Fruit fly (Drosophila melanogaster) whole organism, embryonic: ENCODE measurements around the gene CG11550.

Experiments used
- Adf1 ChIP-seq: fragments of 200-800 bp; sonication (Bioruptor generic); IDR thresholded peaks from 2 replicates; pipeline ENCODE4 v1.3.6; 2022; ENCODE audit warnings: missing biosample characterization, missing genetic modification characterization
- CG10147 ChIP-seq: fragments of 200-800 bp; sonication (Bioruptor generic); optimal IDR thresholded peaks from 2 replicates; lab custom pipeline; 2019; ENCODE audit warnings: missing biosample characterization, mild to moderate bottlenecking, missing genetic modification characterization, moderate library complexity
- CG10543 ChIP-seq: fragments of 200-800 bp; sonication (Bioruptor generic); optimal IDR thresholded peaks from 3 replicates; lab custom pipeline; 2017; ENCODE audit warnings: missing biosample characterization, mild to moderate bottlenecking, missing genetic modification characterization, moderate library complexity
- CG13624 ChIP-seq: fragments of 200-800 bp; sonication (Bioruptor generic); optimal IDR thresholded peaks from 2 replicates; lab custom pipeline; 2016; ENCODE audit warnings: missing biosample characterization, missing genetic modification characterization
- CG1602 ChIP-seq: fragments of 200-800 bp; sonication (Bioruptor generic); optimal IDR thresholded peaks from 3 replicates; lab custom pipeline; 2016; ENCODE audit warnings: missing biosample characterization, missing genetic modification characterization
- CG17385 ChIP-seq: fragments of 200-800 bp; sonication (Bioruptor generic); optimal IDR thresholded peaks from 3 replicates; lab custom pipeline; 2018; ENCODE audit warnings: missing biosample characterization, mild to moderate bottlenecking, missing genetic modification characterization
- CG18599 ChIP-seq: fragments of 200-800 bp; sonication (Bioruptor generic); optimal IDR thresholded peaks from 3 replicates; lab custom pipeline; 2017; ENCODE audit warnings: missing biosample characterization, missing genetic modification characterization, mild to moderate bottlenecking, moderate library complexity, missing genetic modification reagents
- CG2678 ChIP-seq: fragments of 200-800 bp; sonication (Bioruptor generic); optimal IDR thresholded peaks from 3 replicates; lab custom pipeline; 2019; ENCODE audit warnings: missing biosample characterization, mild to moderate bottlenecking, missing genetic modification characterization, moderate library complexity
- CG30403 ChIP-seq: fragments of 200-800 bp; sonication (Bioruptor generic); optimal IDR thresholded peaks from 3 replicates; lab custom pipeline; 2016; ENCODE audit warnings: missing biosample characterization, missing genetic modification characterization
- CG31365 ChIP-seq: fragments of 200-800 bp; sonication (Bioruptor generic); optimal IDR thresholded peaks from 2 replicates; lab custom pipeline; 2018; ENCODE audit warnings: missing biosample characterization, mild to moderate bottlenecking, missing genetic modification characterization
- CG33557 ChIP-seq: fragments of 200-800 bp; sonication (Bioruptor generic); optimal IDR thresholded peaks from 2 replicates; lab custom pipeline; 2019; ENCODE audit warnings: missing biosample characterization, mild to moderate bottlenecking, missing genetic modification characterization, moderate library complexity
- CG3838 ChIP-seq: fragments of 200-800 bp; sonication (Bioruptor generic); optimal IDR thresholded peaks from 3 replicates; lab custom pipeline; 2016; ENCODE audit warnings: missing biosample characterization, missing genetic modification characterization
- CG4360 ChIP-seq: fragments of 200-800 bp; sonication (Bioruptor generic); IDR thresholded peaks from 2 replicates; pipeline ENCODE4 v1.3.6; 2022; ENCODE audit warnings: missing biosample characterization, missing genetic modification characterization
- CG5245 ChIP-seq: fragments of 200-800 bp; sonication (Bioruptor generic); optimal IDR thresholded peaks from 3 replicates; lab custom pipeline; 2016; ENCODE audit warnings: missing biosample characterization, missing genetic modification characterization
- CG7556 ChIP-seq: fragments of 200-800 bp; sonication (Bioruptor generic); optimal IDR thresholded peaks from 2 replicates; lab custom pipeline; 2017; ENCODE audit warnings: missing biosample characterization, mild to moderate bottlenecking, missing genetic modification characterization
- CG9797 ChIP-seq: fragments of 200-800 bp; sonication (Bioruptor generic); optimal IDR thresholded peaks from 3 replicates; lab custom pipeline; 2018; ENCODE audit warnings: missing biosample characterization, mild to moderate bottlenecking, missing genetic modification characterization
- CG9876 ChIP-seq: fragments of 200-800 bp; sonication (Bioruptor generic); optimal IDR thresholded peaks from 2 replicates; lab custom pipeline; 2016; ENCODE audit warnings: missing biosample characterization, missing genetic modification characterization
- CrebB ChIP-seq: fragments of 200-800 bp; sonication (Bioruptor generic); optimal IDR thresholded peaks from 3 replicates; lab custom pipeline; 2018; ENCODE audit warnings: missing biosample characterization, mild to moderate bottlenecking, missing genetic modification characterization
- Fer1 ChIP-seq: fragments of 200-800 bp; sonication (Bioruptor generic); optimal IDR thresholded peaks from 2 replicates; lab custom pipeline; 2017; ENCODE audit warnings: missing biosample characterization, mild to moderate bottlenecking, missing genetic modification characterization
- HLH3B ChIP-seq: fragments of 200-800 bp; sonication (Bioruptor generic); IDR thresholded peaks from 2 replicates; pipeline ENCODE4 v1.3.6; 2022; ENCODE audit warnings: missing biosample characterization, missing genetic modification characterization
- Poxn ChIP-seq: fragments of 200-800 bp; sonication (Bioruptor generic); IDR thresholded peaks from 2 replicates; pipeline ENCODE4 v1.3.6; 2022; ENCODE audit warnings: missing biosample characterization, missing genetic modification characterization
- Sox100B ChIP-seq: fragments of 200-800 bp; sonication (Bioruptor generic); optimal IDR thresholded peaks from 3 replicates; lab custom pipeline; 2018; ENCODE audit warnings: missing biosample characterization, mild to moderate bottlenecking, missing genetic modification characterization
- Tbp ChIP-seq: fragments of >200 bp; optimal IDR thresholded peaks from 2 replicates; lab custom pipeline; 2018; ENCODE audit warnings: missing biosample characterization, missing genetic modification characterization
- Trl ChIP-seq, 3 experiments: fragments of >200 bp in 2 of 3; fragments of 200-800 bp in 1 of 3; sonication (Bioruptor generic) in 1 of 3; optimal IDR thresholded peaks; 2 replicates in 1 of 3; 3 replicates in 2 of 3; lab custom pipeline; 2016 to 2017; ENCODE audit warnings: missing biosample characterization in 1 of 3, missing genetic modification characterization in 1 of 3
- al ChIP-seq: fragments of 200-800 bp; sonication (Bioruptor generic); IDR thresholded peaks from 2 replicates; pipeline ENCODE4 v1.3.6; 2022; ENCODE audit warnings: missing biosample characterization, missing genetic modification characterization
- cato ChIP-seq: fragments of 200-800 bp; sonication (Bioruptor generic); optimal IDR thresholded peaks from 2 replicates; lab custom pipeline; 2016; ENCODE audit warnings: missing biosample characterization, missing genetic modification characterization, borderline replicate concordance
- cg ChIP-seq: fragments of 200-800 bp; sonication (Bioruptor generic); optimal IDR thresholded peaks from 3 replicates; lab custom pipeline; 2019; ENCODE audit warnings: missing biosample characterization, mild to moderate bottlenecking, missing genetic modification characterization, moderate library complexity
- disco-r ChIP-seq: fragments of 200-800 bp; sonication (Bioruptor generic); optimal IDR thresholded peaks from 2 replicates; lab custom pipeline; 2016; ENCODE audit warnings: missing biosample characterization, missing genetic modification characterization
- gcm ChIP-seq: fragments of 200-800 bp; sonication (Bioruptor generic); optimal IDR thresholded peaks from 2 replicates; lab custom pipeline; 2019; ENCODE audit warnings: missing biosample characterization, mild to moderate bottlenecking, missing genetic modification characterization, moderate library complexity
- hkb ChIP-seq, 2 experiments: fragments of 200-800 bp in 1 of 2; fragments of >200 bp in 1 of 2; sonication (Bioruptor generic) in 1 of 2; IDR thresholded peaks in 1 of 2; optimal IDR thresholded peaks in 1 of 2; 2 replicates each; pipeline versions ENCODE4 v1.3.6 to Lab custom; 2017 to 2022; ENCODE audit warnings: missing biosample characterization in 1 of 2, missing genetic modification characterization in 1 of 2
- insv ChIP-seq, 2 experiments: fragments of 200-800 bp; sonication (Bioruptor generic); optimal IDR thresholded peaks; 3 replicates each; lab custom pipeline; 2016 to 2018; ENCODE audit warnings: missing biosample characterization in 2 of 2, missing genetic modification characterization in 2 of 2
- lilli ChIP-seq: fragments of 200-800 bp; sonication (Bioruptor generic); optimal IDR thresholded peaks from 3 replicates; lab custom pipeline; 2016; ENCODE audit warnings: missing biosample characterization, missing genetic modification characterization
- mam ChIP-seq: fragments of 200-800 bp; sonication (Bioruptor generic); optimal IDR thresholded peaks from 3 replicates; lab custom pipeline; 2016; ENCODE audit warnings: missing biosample characterization, missing genetic modification characterization
- mirr ChIP-seq: fragments of 200-800 bp; sonication (Bioruptor generic); optimal IDR thresholded peaks from 3 replicates; lab custom pipeline; 2018; ENCODE audit warnings: missing biosample characterization, mild to moderate bottlenecking, missing genetic modification characterization
- salm ChIP-seq: fragments of 200-800 bp; sonication (Bioruptor generic); optimal IDR thresholded peaks from 2 replicates; lab custom pipeline; 2018; ENCODE audit warnings: missing biosample characterization, mild to moderate bottlenecking, missing genetic modification characterization
- sisA ChIP-seq: fragments of 200-800 bp; sonication (Bioruptor generic); IDR thresholded peaks from 2 replicates; pipeline ENCODE4 v1.3.6; 2022; ENCODE audit warnings: missing biosample characterization, missing genetic modification characterization
- so ChIP-seq: fragments of 200-800 bp; sonication (Bioruptor generic); IDR thresholded peaks from 3 replicates; pipeline ENCODE4 v1.3.6; 2022; ENCODE audit warnings: missing biosample characterization, missing genetic modification characterization
- stwl ChIP-seq: fragments of 200-800 bp; sonication (Bioruptor generic); optimal IDR thresholded peaks from 3 replicates; lab custom pipeline; 2018; ENCODE audit warnings: missing biosample characterization, mild to moderate bottlenecking, missing genetic modification characterization, moderate library complexity
- tgo ChIP-seq: fragments of 200-800 bp; sonication (Bioruptor generic); IDR thresholded peaks from 3 replicates; pipeline ENCODE4 v1.3.6; 2022; ENCODE audit warnings: missing biosample characterization, missing genetic modification characterization
- tx ChIP-seq: fragments of 200-800 bp; sonication (Bioruptor generic); optimal IDR thresholded peaks from 2 replicates; lab custom pipeline; 2016; ENCODE audit warnings: missing biosample characterization, missing genetic modification characterization
- vnd ChIP-seq: fragments of 200-800 bp; sonication (Bioruptor generic); IDR thresholded peaks from 3 replicates; pipeline ENCODE4 v1.3.6; 2022; ENCODE audit warnings: missing biosample characterization, missing genetic modification characterization; ENCODE audit not compliant: partially characterized antibody
- zfh2 ChIP-seq: fragments of 200-800 bp; sonication (Bioruptor generic); optimal IDR thresholded peaks from 2 replicates; lab custom pipeline; 2016; ENCODE audit warnings: missing biosample characterization, missing genetic modification characterization

Gene CG11550

dm6 chr3R:31721958-31722357 lies 42.3 kb upstream of the CG11550 start (continued):
- TF ChIP-seq insv (GFP tag; optimal IDR thresholded peaks at IDR 0.05; lab: Kevin White, UChicago) (no peak), Fer1 (GFP tag; lab: Kevin White, UChicago) (peak; percentile 53), vnd (GFP tag; lab: Robert Waterston, UW) (no peak), tx (GFP tag; lab: Kevin White, UChicago) (no peak), CG31365 (tag; lab: Kevin White, UChicago) (peak; percentile 14), CG18599 (GFP tag; lab: Kevin White, UChicago) (peak; percentile 8), cg (GFP tag; lab: Kevin White, UChicago) (peak; percentile 67), Tbp (no peak), stwl (no peak), CG33557 (GFP tag; lab: Kevin White, UChicago) (no peak), mirr (no peak), CG4360 (no peak), CG7556 (GFP tag; lab: Kevin White, UChicago) (no peak), CG9797 (GFP tag; lab: Kevin White, UChicago) (no peak), sisA (GFP tag; lab: Robert Waterston, UW) (no peak), CG30403 (GFP tag; lab: Kevin White, UChicago) (no peak), hkb (optimal IDR thresholded peaks at IDR 0.05; lab: Kevin White, UChicago) (no peak), hkb (GFP tag; IDR thresholded peaks at IDR 0.05; lab: Robert Waterston, UW) (no peak), CG5245 (GFP tag; lab: Kevin White, UChicago) (no peak), CG17385 (GFP tag; lab: Kevin White, UChicago) (peak; percentile 23), CG10543 (peak; percentile 69), CG13624 (GFP tag; lab: Kevin White, UChicago) (no peak), CG2678 (tag; lab: Kevin White, UChicago) (peak; percentile 33), Sox100B (GFP tag; lab: Kevin White, UChicago) (no peak), Poxn (no peak), zfh2 (GFP tag; lab: Kevin White, UChicago) (no peak), cato (GFP tag; lab: Kevin White, UChicago) (no peak), so (GFP tag; lab: Robert Waterston, UW) (peak; percentile 52; the same call in 1 of the 3 replicates), tgo (0 out of 3 replicates have a peak, but pooled peaks have one; percentile 13), al (GFP tag; lab: Robert Waterston, UW) (no peak), CG9876 (GFP tag; lab: Kevin White, UChicago) (no peak), CG10147 (GFP tag; lab: Kevin White, UChicago) (no peak), salm (no peak), CG1602 (no peak), HLH3B (no peak), Adf1 (GFP tag; lab: Robert Waterston, UW) (peak; percentile 44; the same call in 1 of the 2 replicates), CG3838 (GFP tag; lab: Kevin White, UChicago) (no peak), gcm (GFP tag; lab: Kevin White, UChicago) (no peak), lilli (no peak), disco-r (GFP tag; lab: Kevin White, UChicago) (no peak), CrebB (peak; percentile 32), mam (GFP tag; lab: Kevin White, UChicago) (no peak), Trl (optimal IDR thresholded peaks at IDR 0.05; lab: Kevin White, UChicago) (peak; percentile 48 to 57), Trl (GFP tag; optimal IDR thresholded peaks at IDR 0.05; lab: Kevin White, UChicago) (no peak)
